Worm (Caenorhabditis elegans) whole organism, L2 larva: ENCODE results near the gene Y113G7A.13.

Experiments
- R02D3.7 ChIP-seq: fragments of 150-350 bp; optimal IDR thresholded peaks from 2 replicates; lab custom pipeline; 2014; ENCODE audit warnings: missing biosample characterization, missing genetic modification characterization
- ama-1 ChIP-seq: fragments of 150-350 bp; optimal IDR thresholded peaks from 2 replicates; lab custom pipeline; 2018; ENCODE audit warnings: inconsistent platforms
- crh-2 ChIP-seq: sonication (generic microtip); optimal IDR thresholded peaks from 2 replicates; lab custom pipeline; 2017; ENCODE audit warnings: missing biosample characterization, missing genetic modification characterization
- elt-1 ChIP-seq: fragments of 150-350 bp; optimal IDR thresholded peaks from 2 replicates; lab custom pipeline; 2014; ENCODE audit warnings: missing biosample characterization, missing genetic modification characterization
- nhr-11 ChIP-seq: fragments of 150-350 bp; optimal IDR thresholded peaks from 2 replicates; lab custom pipeline; 2014; ENCODE audit warnings: missing biosample characterization, missing genetic modification characterization
- nhr-237 ChIP-seq: fragments of 150-350 bp; optimal IDR thresholded peaks from 2 replicates; lab custom pipeline; 2014; ENCODE audit warnings: missing biosample characterization, missing genetic modification characterization
- sma-3 ChIP-seq: sonication (generic microtip); optimal IDR thresholded peaks from 2 replicates; lab custom pipeline; 2016; ENCODE audit warnings: missing genetic modification reagents, missing genetic modification characterization, missing compliant biosample characterization
- snpc-4 ChIP-seq: fragments of 150-350 bp; optimal IDR thresholded peaks from 2 replicates; lab custom pipeline; 2014; ENCODE audit warnings: missing biosample characterization, missing genetic modification characterization

ce11 chrV:20151855-20152254 lies 3.9 kb downstream of the Y113G7A.13 start:
- no peak for TF ChIP-seq nhr-11
- TF ChIP-seq crh-2 = no peak
- no peak for TF ChIP-seq nhr-237 (tag; lab: Kevin White, UChicago)
- no peak for TF ChIP-seq ama-1
- no peak for TF ChIP-seq elt-1 (tag; lab: Kevin White, UChicago)
- TF ChIP-seq snpc-4 (tag; lab: Kevin White, UChicago) = no peak
- no peak for TF ChIP-seq R02D3.7
- no peak for TF ChIP-seq sma-3
